Worm (Caenorhabditis elegans) whole organism, L4 larva: ENCODE results near the gene F32H5.4.
A peak's percentile ranks its signal among the peaks of the same experiment; 100 is the strongest.

Experiments used
- R02D3.7 ChIP-seq: fragments of 150-350 bp; sonication (generic microtip); optimal IDR thresholded peaks from 3 replicates; lab custom pipeline; 2014; ENCODE audit warnings: missing biosample characterization, missing genetic modification characterization
- T26A8.4 ChIP-seq: fragments of 200-800 bp; sonication (Bioruptor generic); IDR thresholded peaks from 2 replicates; pipeline ENCODE4 v1.3.6; 2022; ENCODE audit warnings: missing genetic modification characterization, missing compliant biosample characterization
- Y105C5A.15 ChIP-seq: fragments of 200-800 bp; sonication (Bioruptor generic); IDR thresholded peaks from 2 replicates; pipeline ENCODE4 v1.3.6; 2022; ENCODE audit warnings: missing genetic modification characterization, missing compliant biosample characterization
- aha-1 ChIP-seq: fragments of 150-350 bp; peaks from one replicate; lab custom pipeline; 2014; ENCODE audit warnings: missing biosample characterization, missing genetic modification characterization
- attf-4 ChIP-seq: sonication (generic microtip); optimal IDR thresholded peaks from 3 replicates; lab custom pipeline; 2017; ENCODE audit warnings: missing biosample characterization, missing genetic modification characterization
- ceh-44 ChIP-seq: fragments of 200-800 bp; sonication (Bioruptor generic); IDR thresholded peaks from 2 replicates; pipeline ENCODE4 v1.3.6; 2022; ENCODE audit warnings: missing genetic modification reagents, missing genetic modification characterization, missing compliant biosample characterization
- ces-1 ChIP-seq: fragments of 150-350 bp; sonication (generic microtip); optimal IDR thresholded peaks from 4 replicates; lab custom pipeline; 2014; ENCODE audit warnings: missing biosample characterization, missing genetic modification reagents, missing genetic modification characterization
- cey-2 ChIP-seq: sonication (generic microtip); optimal IDR thresholded peaks from 3 replicates; lab custom pipeline; 2017; ENCODE audit warnings: missing genetic modification characterization, mild to moderate bottlenecking, missing compliant biosample characterization, antibody characterized with exemption, borderline replicate concordance; ENCODE audit not compliant: insufficient read depth
- daf-16 ChIP-seq, 3 experiments: sonication (generic microtip); optimal IDR thresholded peaks; 2 replicates each; lab custom pipeline; 2016 to 2017; ENCODE audit warnings: missing genetic modification characterization in 3 of 3, missing genetic modification reagents in 3 of 3, mild to moderate bottlenecking in 2 of 3, missing compliant biosample characterization in 2 of 3, missing biosample characterization in 1 of 3, moderate library complexity in 1 of 3
- daf-19 ChIP-seq: fragments of 200-800 bp; sonication (Bioruptor generic); conservative IDR thresholded peaks from 2 replicates; pipeline ENCODE4 v1.3.6; 2022; ENCODE audit warnings: missing genetic modification characterization, missing compliant biosample characterization
- dmd-6 ChIP-seq: fragments of 200-800 bp; sonication (Bioruptor generic); IDR thresholded peaks from 2 replicates; pipeline ENCODE4 v1.3.6; 2022; ENCODE audit warnings: missing genetic modification reagents, missing genetic modification characterization, missing compliant biosample characterization
- dmd-8 ChIP-seq: fragments of 200-800 bp; sonication (Bioruptor generic); IDR thresholded peaks from 2 replicates; pipeline ENCODE4 v1.3.6; 2022; ENCODE audit warnings: missing genetic modification characterization, missing compliant biosample characterization
- dmd-9 ChIP-seq: fragments of 200-800 bp; sonication (Bioruptor generic); IDR thresholded peaks from 2 replicates; pipeline ENCODE4 v1.3.6; 2022; ENCODE audit warnings: missing genetic modification reagents, missing genetic modification characterization, missing compliant biosample characterization
- dpl-1 ChIP-seq: fragments of 150-350 bp; optimal IDR thresholded peaks from 2 replicates; lab custom pipeline; 2014; ENCODE audit warnings: missing biosample characterization, missing genetic modification reagents, missing genetic modification characterization
- dve-1 ChIP-seq: sonication (generic microtip); optimal IDR thresholded peaks from 2 replicates; lab custom pipeline; 2017; ENCODE audit warnings: antibody characterized with exemption, mild to moderate bottlenecking, missing genetic modification characterization, missing compliant biosample characterization; ENCODE audit not compliant: insufficient read depth
- egl-43 ChIP-seq: fragments of 200-800 bp; sonication (Bioruptor generic); IDR thresholded peaks from 2 replicates; pipeline ENCODE4 v1.3.6; 2022; ENCODE audit warnings: missing genetic modification reagents, missing genetic modification characterization, missing compliant biosample characterization
- fkh-10 ChIP-seq: fragments of 150-350 bp; optimal IDR thresholded peaks from 2 replicates; lab custom pipeline; 2014; ENCODE audit warnings: missing biosample characterization, missing genetic modification reagents, missing genetic modification characterization
- fos-1 ChIP-seq: fragments of 150-350 bp; optimal IDR thresholded peaks from 2 replicates; lab custom pipeline; 2014; ENCODE audit warnings: missing biosample characterization, missing genetic modification characterization
- hlh-11 ChIP-seq: fragments of 200-800 bp; sonication (Bioruptor generic); optimal IDR thresholded peaks from 2 replicates; lab custom pipeline; 2018; ENCODE audit warnings: mild to moderate bottlenecking, missing genetic modification characterization, missing compliant biosample characterization
- hlh-30 ChIP-seq: sonication (generic microtip); optimal IDR thresholded peaks from 2 replicates; lab custom pipeline; 2017; ENCODE audit warnings: antibody characterized with exemption, mild to moderate bottlenecking, missing genetic modification characterization, missing compliant biosample characterization; ENCODE audit not compliant: insufficient read depth
- hmg-1.1 ChIP-seq: fragments of 200-800 bp; sonication (Bioruptor generic); IDR thresholded peaks from 2 replicates; pipeline ENCODE4 v1.3.6; 2022; ENCODE audit warnings: missing genetic modification reagents, missing genetic modification characterization, missing compliant biosample characterization
- lim-7 ChIP-seq: fragments of 200-800 bp; sonication (Bioruptor generic); IDR thresholded peaks from 2 replicates; pipeline ENCODE4 v1.3.6; 2022; ENCODE audit warnings: missing genetic modification characterization, missing compliant biosample characterization
- lin-13 ChIP-seq: fragments of 150-350 bp; optimal IDR thresholded peaks from 2 replicates; lab custom pipeline; 2014; ENCODE audit warnings: missing biosample characterization, missing genetic modification reagents, missing genetic modification characterization
- lsy-2 ChIP-seq, 2 experiments: fragments of 150-350 bp in 1 of 2; sonication (generic microtip) in 1 of 2; optimal IDR thresholded peaks; 2 replicates each; lab custom pipeline; 2014 to 2017; ENCODE audit warnings: missing biosample characterization in 2 of 2, missing genetic modification characterization in 2 of 2
- madf-9 ChIP-seq: fragments of 200-800 bp; sonication (Bioruptor generic); conservative IDR thresholded peaks from 2 replicates; pipeline ENCODE4 v1.3.6; 2022; ENCODE audit warnings: missing genetic modification reagents, missing genetic modification characterization, missing compliant biosample characterization
- mdl-1 ChIP-seq, 2 experiments: fragments of 150-350 bp in 1 of 2; sonication (generic microtip) in 1 of 2; optimal IDR thresholded peaks; 2 replicates each; lab custom pipeline; 2014 to 2017; ENCODE audit warnings: missing biosample characterization in 2 of 2, missing genetic modification characterization in 2 of 2
- mdt-29 ChIP-seq: fragments of 200-800 bp; sonication (Bioruptor generic); IDR thresholded peaks from 2 replicates; pipeline ENCODE4 v1.3.6; 2022; ENCODE audit warnings: missing genetic modification reagents, missing genetic modification characterization, missing compliant biosample characterization
- mep-1 ChIP-seq: fragments of 150-350 bp; sonication (generic microtip); optimal IDR thresholded peaks from 3 replicates; lab custom pipeline; 2014; ENCODE audit warnings: missing biosample characterization, missing genetic modification characterization
- mxl-3 ChIP-seq: fragments of 200-800 bp; sonication (Bioruptor generic); optimal IDR thresholded peaks from 2 replicates; lab custom pipeline; 2018; ENCODE audit warnings: mild to moderate bottlenecking, missing genetic modification characterization, missing compliant biosample characterization
- nhr-10 ChIP-seq: fragments of 150-350 bp; optimal IDR thresholded peaks from 2 replicates; lab custom pipeline; 2014; ENCODE audit warnings: missing biosample characterization, missing genetic modification characterization
- nhr-11 ChIP-seq: fragments of 150-350 bp; optimal IDR thresholded peaks from 2 replicates; lab custom pipeline; 2014; ENCODE audit warnings: missing biosample characterization, missing genetic modification characterization
- nhr-25 ChIP-seq: sonication (generic microtip); optimal IDR thresholded peaks from 2 replicates; lab custom pipeline; 2017; ENCODE audit warnings: missing genetic modification characterization, mild to moderate bottlenecking, missing compliant biosample characterization, antibody characterized with exemption, moderate library complexity, borderline replicate concordance; ENCODE audit not compliant: insufficient read depth
- nhr-28 ChIP-seq: fragments of 150-350 bp; optimal IDR thresholded peaks from 2 replicates; lab custom pipeline; 2014; ENCODE audit warnings: missing biosample characterization, missing genetic modification characterization
- nhr-42 ChIP-seq: fragments of 200-800 bp; sonication (Bioruptor generic); IDR thresholded peaks from 2 replicates; pipeline ENCODE4 v1.3.6; 2022; ENCODE audit warnings: missing genetic modification characterization, missing compliant biosample characterization
- nhr-6 ChIP-seq: fragments of 150-350 bp; optimal IDR thresholded peaks from 2 replicates; lab custom pipeline; 2014; ENCODE audit warnings: missing biosample characterization, missing genetic modification characterization
- nhr-76 ChIP-seq: fragments of 150-350 bp; optimal IDR thresholded peaks from 2 replicates; lab custom pipeline; 2014; ENCODE audit warnings: missing biosample characterization, missing genetic modification characterization
- php-3 ChIP-seq: fragments of 200-800 bp; sonication (Bioruptor generic); IDR thresholded peaks from 2 replicates; pipeline ENCODE4 v1.3.6; 2022; ENCODE audit warnings: missing genetic modification reagents, missing genetic modification characterization, missing compliant biosample characterization
- pqm-1 ChIP-seq: sonication (generic microtip); optimal IDR thresholded peaks from 2 replicates; lab custom pipeline; 2017; ENCODE audit warnings: missing biosample characterization, missing genetic modification characterization
- rbr-2 ChIP-seq: sonication (generic microtip); optimal IDR thresholded peaks from 2 replicates; lab custom pipeline; 2016; ENCODE audit warnings: missing genotype, missing genetic modification characterization, missing compliant biosample characterization
- saeg-2 ChIP-seq: fragments of 200-800 bp; sonication (Bioruptor generic); IDR thresholded peaks from 2 replicates; pipeline ENCODE4 v1.3.6; 2022; ENCODE audit warnings: missing genetic modification reagents, missing genetic modification characterization, missing compliant biosample characterization
- set-16 ChIP-seq: fragments of 200-800 bp; sonication (Bioruptor generic); IDR thresholded peaks from 2 replicates; pipeline ENCODE4 v1.3.6; 2022; ENCODE audit warnings: missing genetic modification reagents, missing genetic modification characterization, missing compliant biosample characterization
- snpc-4 ChIP-seq: fragments of 150-350 bp; optimal IDR thresholded peaks from 2 replicates; lab custom pipeline; 2014; ENCODE audit warnings: missing biosample characterization, missing genetic modification characterization
- tag-97 ChIP-seq: fragments of 200-800 bp; sonication (Bioruptor generic); IDR thresholded peaks from 2 replicates; pipeline ENCODE4 v1.3.6; 2022; ENCODE audit warnings: missing genetic modification characterization, missing compliant biosample characterization
- tra-1 ChIP-seq: fragments of 200-800 bp; sonication (Bioruptor generic); IDR thresholded peaks from 2 replicates; pipeline ENCODE4 v1.3.6; 2022; ENCODE audit warnings: missing genetic modification reagents, missing genetic modification characterization, missing compliant biosample characterization
- unc-62 ChIP-seq, 3 experiments: fragments of 150-350 bp in 1 of 3; sonication (generic microtip); optimal IDR thresholded peaks in 2 of 3; peaks in 1 of 3; 1 replicate in 1 of 3; 2 replicates in 2 of 3; lab custom pipeline; 2014 to 2017; ENCODE audit warnings: missing biosample characterization in 3 of 3, missing genetic modification characterization in 3 of 3, missing genetic modification reagents in 3 of 3, missing genotype in 1 of 3
- zag-1 ChIP-seq: fragments of 150-350 bp; optimal IDR thresholded peaks from 2 replicates; lab custom pipeline; 2014; ENCODE audit warnings: missing biosample characterization, missing genetic modification characterization

Gene F32H5.4

DNA sequence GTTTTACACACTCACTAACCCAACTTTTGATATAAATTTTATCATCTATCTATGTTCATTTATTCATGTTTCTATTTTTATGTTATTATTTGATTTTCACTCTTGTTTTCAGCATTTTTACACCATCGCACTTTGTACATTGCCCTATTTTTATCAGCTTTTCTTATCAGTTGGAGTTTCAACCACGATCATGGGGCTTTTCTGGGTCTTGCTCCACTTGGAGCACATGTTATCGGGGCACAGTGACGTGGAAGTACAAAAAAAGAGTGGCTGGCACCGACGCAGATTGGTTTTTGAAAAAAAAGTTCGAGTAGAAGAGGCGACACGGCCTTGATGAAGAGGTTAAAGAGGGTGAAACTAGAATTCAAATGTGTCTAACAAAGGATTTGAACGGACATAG lies 16.8 kb downstream of the F32H5.4 start (continued):
- no peak for TF ChIP-seq zag-1 (tag; lab: Kevin White, UChicago)
- TF ChIP-seq daf-16 (GFP tag; optimal IDR thresholded peaks at IDR 0.05; lab: Kevin White, UChicago), result peak in 1 of 2 experiments; percentile 38
- peak; percentile 93 for TF ChIP-seq daf-16 (tag; optimal IDR thresholded peaks at IDR 0.05; lab: Kevin White, UChicago)
- no peak for TF ChIP-seq tag-97 (GFP tag; lab: Robert Waterston, UW)
- TF ChIP-seq saeg-2 (GFP tag; lab: Robert Waterston, UW), result 0 out of 2 replicates have a peak, but pooled peaks have one; percentile 20
- 0 out of 2 replicates have a peak, but pooled peaks have one; percentile 10 for TF ChIP-seq mdt-29 (GFP tag; lab: Robert Waterston, UW)
- TF ChIP-seq fkh-10 (GFP tag; lab: Kevin White, UChicago), result no peak
- TF ChIP-seq rbr-2 (tag; lab: Kevin White, UChicago), result no peak
- no peak for TF ChIP-seq nhr-42 (GFP tag; lab: Robert Waterston, UW)

DNA sequence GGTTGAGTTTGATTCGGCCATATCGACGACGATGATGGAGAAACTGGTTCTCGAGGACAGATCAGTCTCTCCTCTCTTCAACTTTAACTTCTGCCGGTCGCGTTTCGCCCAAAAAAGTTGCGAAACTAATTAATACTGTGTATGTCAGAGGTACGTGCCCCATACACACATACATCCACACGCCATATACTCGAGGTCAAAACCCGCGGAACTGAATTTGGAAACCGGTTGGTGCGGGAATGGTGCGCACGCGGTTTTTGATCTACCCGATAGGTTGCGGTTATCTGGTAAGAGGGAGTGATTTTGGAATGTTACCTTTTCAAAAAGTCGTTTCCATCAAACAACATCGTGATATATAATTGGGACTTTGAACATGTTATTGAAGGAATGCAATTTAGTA lies 19.8 kb downstream of the F32H5.4 start, which contains the start of gene ifbp-1:
ifbp-1 (minus strand) TSS at position 85 of the 400 bp plus-strand sequence.
- 0 out of 2 replicates have a peak, but pooled peaks have one; percentile 10 for TF ChIP-seq madf-9 (GFP tag; lab: Robert Waterston, UW)
- TF ChIP-seq mdl-1 (tag; optimal IDR thresholded peaks at IDR 0.05; lab: Kevin White, UChicago), result peak in 1 of 2 experiments; percentile 76
- TF ChIP-seq set-16 (GFP tag; lab: Robert Waterston, UW), result 0 out of 2 replicates have a peak, but pooled peaks have one; percentile 6
- peak; percentile 74 for TF ChIP-seq hlh-30 (tag; lab: Kevin White, UChicago)
- TF ChIP-seq dmd-6 (GFP tag; lab: Robert Waterston, UW), result peak; percentile 24; the same call in 1 of the 2 replicates
- TF ChIP-seq mep-1, result peak; percentile 64
- TF ChIP-seq unc-62 (GFP tag; optimal IDR thresholded peaks at IDR 0.05 in 1 of 2; lab: Kevin White, UChicago), result no peak
- TF ChIP-seq unc-62 (tag; optimal IDR thresholded peaks at IDR 0.05; lab: Kevin White, UChicago), result no peak
- TF ChIP-seq lin-13 (GFP tag; lab: Kevin White, UChicago), result no peak
- peak; percentile 14 for TF ChIP-seq nhr-10
- TF ChIP-seq ces-1 (GFP tag; lab: Kevin White, UChicago), result no peak
- TF ChIP-seq nhr-25 (tag; lab: Kevin White, UChicago), result peak; percentile 79
- peak; percentile 43 for TF ChIP-seq dve-1 (tag; lab: Kevin White, UChicago)
- peak; percentile 67 for TF ChIP-seq hlh-11 (tag; lab: Kevin White, UChicago)
- peak; percentile 22 to 34 for TF ChIP-seq lsy-2 (tag; optimal IDR thresholded peaks at IDR 0.05; lab: Kevin White, UChicago)
- TF ChIP-seq mxl-3, result peak; percentile 85
- TF ChIP-seq aha-1 (tag; lab: Kevin White, UChicago), result peak; percentile 29
- no peak for TF ChIP-seq pqm-1 (tag; lab: Kevin White, UChicago)
- TF ChIP-seq cey-2, result peak; percentile 73
- peak; percentile 85 for TF ChIP-seq nhr-28 (tag; lab: Kevin White, UChicago)

DNA sequence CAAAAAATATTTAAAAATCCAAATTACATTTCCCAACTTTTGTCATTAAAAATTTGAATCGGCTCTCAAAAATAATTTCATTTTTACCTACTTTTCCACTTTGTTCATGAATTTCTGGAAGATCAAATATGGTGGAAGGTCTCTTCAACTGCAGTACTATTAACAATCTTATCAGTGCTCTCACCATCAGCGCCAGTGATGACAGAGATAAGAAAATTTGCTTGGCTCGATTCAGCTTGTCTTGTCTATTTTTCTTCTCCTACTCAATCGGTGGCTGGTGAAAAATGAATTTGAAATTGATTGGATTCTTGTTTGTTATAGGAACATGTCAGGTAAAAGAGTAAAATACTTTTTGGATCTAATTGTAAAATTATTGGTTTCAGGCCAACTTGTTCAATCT lies 20.6 kb downstream of the F32H5.4 start, which contains the start of gene cpz-2:
cpz-2 (plus strand) TSS at position 210 of the 400 bp plus-strand sequence.
- TF ChIP-seq ceh-44 (GFP tag; lab: Robert Waterston, UW) (no peak), hmg-1.1 (GFP tag; lab: Robert Waterston, UW) (no peak), Y105C5A.15 (GFP tag; lab: Robert Waterston, UW) (no peak), mdt-29 (GFP tag; lab: Robert Waterston, UW) (no peak), attf-4 (tag; lab: Kevin White, UChicago) (no peak), hlh-11 (tag; lab: Kevin White, UChicago) (peak; percentile 24), nhr-76 (no peak), dpl-1 (GFP tag; lab: Kevin White, UChicago) (no peak), lim-7 (GFP tag; lab: Robert Waterston, UW) (no peak), pqm-1 (tag; lab: Kevin White, UChicago) (peak; percentile 60), fos-1 (no peak), dmd-9 (no peak), dve-1 (tag; lab: Kevin White, UChicago) (peak; percentile 60), php-3 (GFP tag; lab: Robert Waterston, UW) (no peak), dmd-8 (GFP tag; lab: Robert Waterston, UW) (no peak), nhr-11 (tag; lab: Kevin White, UChicago) (no peak), daf-19 (GFP tag; lab: Robert Waterston, UW) (no peak), madf-9 (GFP tag; lab: Robert Waterston, UW) (no peak), nhr-6 (peak; percentile 46), egl-43 (GFP tag; lab: Robert Waterston, UW) (no peak), tra-1 (GFP tag; lab: Robert Waterston, UW) (no peak), T26A8.4 (no peak), R02D3.7 (tag; lab: Kevin White, UChicago) (no peak), rbr-2 (tag; lab: Kevin White, UChicago) (no peak), snpc-4 (tag; lab: Kevin White, UChicago) (no peak)
